Worm (Caenorhabditis elegans) whole organism, L1 larva: ENCODE data around the gene acbp-4.

ENCODE experiments used
- C04F5.9 ChIP-seq: sonication (generic microtip); optimal IDR thresholded peaks from 2 replicates; lab custom pipeline; 2016; ENCODE audit warnings: missing genetic modification characterization, missing compliant biosample characterization
- C16A3.4 ChIP-seq: fragments of 150-350 bp; optimal IDR thresholded peaks from 2 replicates; lab custom pipeline; 2014; ENCODE audit warnings: missing biosample characterization, missing genetic modification characterization
- Y116A8C.19 ChIP-seq: sonication (generic microtip); optimal IDR thresholded peaks from 2 replicates; lab custom pipeline; 2016; ENCODE audit warnings: missing compliant biosample characterization, missing genetic modification characterization, borderline replicate concordance
- aha-1 ChIP-seq: fragments of 150-350 bp; optimal IDR thresholded peaks from 2 replicates; lab custom pipeline; 2014; ENCODE audit warnings: missing biosample characterization, missing genetic modification characterization
- ceh-82 ChIP-seq, 3 experiments: fragments of 150-350 bp in 1 of 3; sonication (generic microtip) in 2 of 3; optimal IDR thresholded peaks; 2 replicates each; lab custom pipeline; 2014 to 2017; ENCODE audit warnings: missing biosample characterization in 3 of 3, missing genetic modification characterization in 3 of 3
- ceh-90 ChIP-seq: sonication (generic microtip); optimal IDR thresholded peaks from 2 replicates; lab custom pipeline; 2016; ENCODE audit warnings: missing genetic modification characterization, missing compliant biosample characterization
- dpl-1 ChIP-seq, 3 experiments: fragments of 150-350 bp in 2 of 3; sonication (generic microtip) in 1 of 3; optimal IDR thresholded peaks; 2 replicates each; lab custom pipeline; 2014 to 2017; ENCODE audit warnings: missing biosample characterization in 3 of 3, missing genetic modification characterization in 3 of 3, missing genetic modification reagents in 3 of 3
- dsc-1 ChIP-seq: sonication (generic microtip); optimal IDR thresholded peaks from 2 replicates; lab custom pipeline; 2016; ENCODE audit warnings: mild to moderate bottlenecking, missing genetic modification characterization, missing compliant biosample characterization
- efl-1 ChIP-seq, 4 experiments: fragments of 150-350 bp; optimal IDR thresholded peaks in 3 of 4; peaks in 1 of 4; 1 replicate in 1 of 4; 2 replicates in 3 of 4; lab custom pipeline; 2014; ENCODE audit warnings: missing biosample characterization in 2 of 4, missing genetic modification characterization in 2 of 4, missing genetic modification reagents in 2 of 4
- efl-3 ChIP-seq: fragments of 200-800 bp; sonication (Bioruptor generic); optimal IDR thresholded peaks from 2 replicates; lab custom pipeline; 2018; ENCODE audit warnings: mild to moderate bottlenecking, missing genetic modification characterization, missing compliant biosample characterization
- egl-27 ChIP-seq, 2 experiments: fragments of 150-350 bp in 1 of 2; sonication (generic microtip); optimal IDR thresholded peaks; 3 replicates each; lab custom pipeline; 2017 to 2018; ENCODE audit warnings: missing biosample characterization in 2 of 2, missing genetic modification characterization in 2 of 2, missing genetic modification reagents in 2 of 2
- elt-2 ChIP-seq: sonication (generic microtip); optimal IDR thresholded peaks from 2 replicates; lab custom pipeline; 2016; ENCODE audit warnings: missing genetic modification characterization, mild to moderate bottlenecking, inconsistent platforms, missing compliant biosample characterization, missing genetic modification reagents
- elt-3 ChIP-seq, 6 experiments: fragments of 150-350 bp in 1 of 6; sonication (generic microtip); optimal IDR thresholded peaks; 2 replicates each; lab custom pipeline; 2017 to 2018; ENCODE audit warnings: missing biosample characterization in 6 of 6, missing genetic modification characterization in 6 of 6, inconsistent platforms in 1 of 6
- ets-5 ChIP-seq: fragments of 200-800 bp; sonication (Bioruptor generic); IDR thresholded peaks from 2 replicates; pipeline ENCODE4 v1.3.6; 2022; ENCODE audit warnings: missing genetic modification characterization, missing compliant biosample characterization
- fkh-10 ChIP-seq: sonication (generic microtip); optimal IDR thresholded peaks from 2 replicates; lab custom pipeline; 2017; ENCODE audit warnings: missing biosample characterization, missing genetic modification reagents, missing genetic modification characterization
- fkh-4 ChIP-seq: sonication (generic microtip); optimal IDR thresholded peaks from 2 replicates; lab custom pipeline; 2016; ENCODE audit warnings: missing compliant biosample characterization, missing genetic modification characterization, borderline replicate concordance
- fos-1 ChIP-seq: fragments of 150-350 bp; optimal IDR thresholded peaks from 2 replicates; lab custom pipeline; 2014; ENCODE audit warnings: missing biosample characterization, missing genetic modification characterization
- grh-1 ChIP-seq: fragments of 200-800 bp; sonication (Bioruptor generic); IDR thresholded peaks from 2 replicates; pipeline ENCODE4 v1.3.6; 2022; ENCODE audit warnings: missing genetic modification reagents, missing genetic modification characterization, missing compliant biosample characterization
- hlh-17 ChIP-seq: fragments of 200-800 bp; sonication (Bioruptor generic); optimal IDR thresholded peaks from 2 replicates; lab custom pipeline; 2018; ENCODE audit warnings: missing genetic modification characterization, mild to moderate bottlenecking, missing compliant biosample characterization, moderate library complexity, borderline replicate concordance
- hlh-4 ChIP-seq: sonication (generic microtip); optimal IDR thresholded peaks from 2 replicates; lab custom pipeline; 2016; ENCODE audit warnings: mild to moderate bottlenecking, missing genetic modification characterization, missing compliant biosample characterization
- jun-1 ChIP-seq: fragments of 150-350 bp; optimal IDR thresholded peaks from 2 replicates; lab custom pipeline; 2014; ENCODE audit warnings: missing biosample characterization, missing genetic modification reagents, missing genetic modification characterization
- lin-15B ChIP-seq: fragments of 150-350 bp; sonication (generic microtip); optimal IDR thresholded peaks from 3 replicates; lab custom pipeline; 2014; ENCODE audit warnings: missing biosample characterization, missing genetic modification characterization
- lin-35 ChIP-seq, 2 experiments: fragments of 150-350 bp; optimal IDR thresholded peaks; 2 replicates each; lab custom pipeline; 2014; ENCODE audit warnings: missing biosample characterization in 2 of 2, missing genetic modification characterization in 2 of 2, missing genetic modification reagents in 2 of 2
- lin-39 ChIP-seq: fragments of 150-350 bp; optimal IDR thresholded peaks from 2 replicates; lab custom pipeline; 2014; ENCODE audit warnings: missing biosample characterization, missing genetic modification reagents, missing genetic modification characterization
- lsy-2 ChIP-seq, 2 experiments: fragments of 150-350 bp; optimal IDR thresholded peaks; 2 replicates each; lab custom pipeline; 2014; ENCODE audit warnings: missing biosample characterization in 2 of 2, missing genetic modification characterization in 2 of 2
- mep-1 ChIP-seq: fragments of 150-350 bp; optimal IDR thresholded peaks from 2 replicates; lab custom pipeline; 2014; ENCODE audit warnings: missing biosample characterization, missing genetic modification characterization
- nhr-12 ChIP-seq: sonication (generic microtip); optimal IDR thresholded peaks from 2 replicates; lab custom pipeline; 2017; ENCODE audit warnings: missing biosample characterization, missing genetic modification characterization
- nhr-19 ChIP-seq: fragments of 200-800 bp; sonication (Bioruptor generic); conservative IDR thresholded peaks from 2 replicates; pipeline ENCODE4 v1.3.6; 2022; ENCODE audit warnings: missing genetic modification characterization, missing compliant biosample characterization
- nhr-20 ChIP-seq: sonication (generic microtip); optimal IDR thresholded peaks from 2 replicates; lab custom pipeline; 2016; ENCODE audit warnings: mild to moderate bottlenecking, missing genetic modification characterization, missing compliant biosample characterization
- nhr-28 ChIP-seq: fragments of 150-350 bp; optimal IDR thresholded peaks from 2 replicates; lab custom pipeline; 2014; ENCODE audit warnings: missing biosample characterization, missing genetic modification characterization
- nhr-47 ChIP-seq: sonication (generic microtip); optimal IDR thresholded peaks from 2 replicates; lab custom pipeline; 2016; ENCODE audit warnings: mild to moderate bottlenecking, missing genetic modification characterization, moderate library complexity, missing compliant biosample characterization
- nhr-77 ChIP-seq: fragments of 150-350 bp; optimal IDR thresholded peaks from 2 replicates; lab custom pipeline; 2014; ENCODE audit warnings: missing biosample characterization, missing genetic modification characterization
- nhr-85 ChIP-seq: sonication (generic microtip); peaks from one replicate; lab custom pipeline; 2016; ENCODE audit warnings: missing genetic modification characterization, inconsistent platforms, missing compliant biosample characterization
- nhr-90 ChIP-seq: sonication (generic microtip); optimal IDR thresholded peaks from 2 replicates; lab custom pipeline; 2016; ENCODE audit warnings: mild to moderate bottlenecking, missing genetic modification characterization, missing compliant biosample characterization; ENCODE audit not compliant: poor library complexity
- pag-3 ChIP-seq: sonication (generic microtip); optimal IDR thresholded peaks from 2 replicates; lab custom pipeline; 2017; ENCODE audit warnings: missing genetic modification characterization, mild to moderate bottlenecking, missing compliant biosample characterization, antibody characterized with exemption, borderline replicate concordance; ENCODE audit not compliant: insufficient read depth
- pax-3 ChIP-seq: fragments of 200-800 bp; sonication (Bioruptor generic); optimal IDR thresholded peaks from 2 replicates; lab custom pipeline; 2018; ENCODE audit warnings: mild to moderate bottlenecking, missing genetic modification characterization, moderate library complexity, missing compliant biosample characterization
- pqm-1 ChIP-seq: sonication (generic microtip); optimal IDR thresholded peaks from 3 replicates; lab custom pipeline; 2017; ENCODE audit warnings: missing biosample characterization, missing genetic modification characterization
- rnt-1 ChIP-seq: sonication (generic microtip); optimal IDR thresholded peaks from 2 replicates; lab custom pipeline; 2016; ENCODE audit warnings: mild to moderate bottlenecking, missing genetic modification characterization, moderate library complexity, missing compliant biosample characterization
- skn-1 ChIP-seq: fragments of 150-350 bp; optimal IDR thresholded peaks from 2 replicates; lab custom pipeline; 2014; ENCODE audit warnings: missing biosample characterization, missing genetic modification characterization
- snu-23 ChIP-seq: sonication (generic microtip); optimal IDR thresholded peaks from 2 replicates; lab custom pipeline; 2016; ENCODE audit warnings: missing genetic modification characterization, missing compliant biosample characterization
- sup-37 ChIP-seq: fragments of 200-800 bp; sonication (Bioruptor generic); optimal IDR thresholded peaks from 2 replicates; lab custom pipeline; 2018; ENCODE audit warnings: mild to moderate bottlenecking, missing genetic modification characterization, missing compliant biosample characterization
- swsn-7 ChIP-seq: sonication (generic microtip); optimal IDR thresholded peaks from 2 replicates; lab custom pipeline; 2016; ENCODE audit warnings: missing genetic modification characterization, missing compliant biosample characterization
- tbx-2 ChIP-seq: sonication (generic microtip); optimal IDR thresholded peaks from 2 replicates; lab custom pipeline; 2016; ENCODE audit warnings: missing genetic modification characterization, missing compliant biosample characterization
- tlp-1 ChIP-seq: fragments of 150-350 bp; optimal IDR thresholded peaks from 2 replicates; lab custom pipeline; 2014; ENCODE audit warnings: missing biosample characterization, missing genetic modification characterization
- unc-130 ChIP-seq: fragments of 150-350 bp; optimal IDR thresholded peaks from 2 replicates; lab custom pipeline; 2017; ENCODE audit warnings: missing biosample characterization, missing genetic modification characterization, inconsistent platforms
- unc-62 ChIP-seq: fragments of 150-350 bp; optimal IDR thresholded peaks from 2 replicates; lab custom pipeline; 2014; ENCODE audit warnings: missing biosample characterization, missing genetic modification reagents, missing genetic modification characterization
- unc-98 ChIP-seq: fragments of 200-800 bp; sonication (Bioruptor generic); IDR thresholded peaks from 2 replicates; pipeline ENCODE4 v1.3.6; 2022; ENCODE audit warnings: missing genetic modification characterization, missing compliant biosample characterization
- vab-15 ChIP-seq: sonication (generic microtip); optimal IDR thresholded peaks from 2 replicates; lab custom pipeline; 2017; ENCODE audit warnings: missing genotype, mild to moderate bottlenecking, missing genetic modification characterization, missing compliant biosample characterization
- xbp-1 ChIP-seq: sonication (generic microtip); optimal IDR thresholded peaks from 2 replicates; lab custom pipeline; 2016; ENCODE audit warnings: missing genetic modification characterization, missing compliant biosample characterization
- zip-4 ChIP-seq: fragments of 200-800 bp; sonication (Bioruptor generic); optimal IDR thresholded peaks from 2 replicates; lab custom pipeline; 2018; ENCODE audit warnings: mild to moderate bottlenecking, missing genetic modification characterization, moderate library complexity, missing compliant biosample characterization
- ztf-4 ChIP-seq: fragments of 150-350 bp; optimal IDR thresholded peaks from 2 replicates; lab custom pipeline; 2014; ENCODE audit warnings: missing biosample characterization, missing genetic modification characterization

acbp-4 gene

DNA sequence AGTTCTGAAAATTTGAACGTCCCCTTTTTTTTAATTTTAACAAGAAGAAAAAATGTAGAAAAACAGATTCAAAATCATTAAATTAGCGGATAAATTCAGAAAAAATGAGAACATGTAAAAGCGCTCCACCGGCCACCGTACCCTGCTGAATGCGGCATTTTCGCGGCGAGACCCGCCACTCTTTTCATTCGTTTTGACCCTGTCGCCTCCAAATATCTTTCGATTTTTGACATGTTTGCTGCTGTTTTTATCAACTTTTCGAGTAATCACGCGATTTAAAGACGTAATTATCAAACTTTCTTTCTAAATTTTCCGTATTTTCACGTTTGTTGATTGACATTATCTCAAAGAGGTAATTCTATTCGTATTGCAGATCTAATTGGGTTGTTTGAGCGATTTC lies 27.3 kb upstream of the acbp-4 start, which contains the start of gene gsp-2 (continued):
- TF ChIP-seq Y116A8C.19 (tag; lab: Kevin White, UChicago) = no peak
- peak; percentile 56 for TF ChIP-seq rnt-1 (tag; lab: Kevin White, UChicago)
- peak; percentile 53 for TF ChIP-seq dsc-1 (tag; lab: Kevin White, UChicago)
- peak; percentile 94 to 98 for TF ChIP-seq lsy-2 (tag; optimal IDR thresholded peaks at IDR 0.05; lab: Kevin White, UChicago)
- peak; percentile 65 for TF ChIP-seq mep-1 (tag; lab: Kevin White, UChicago)
- peak; percentile 81 for TF ChIP-seq snu-23 (GFP tag; lab: Kevin White, UChicago)
- peak; percentile 60 for TF ChIP-seq tbx-2
- no peak for TF ChIP-seq fkh-10 (GFP tag; lab: Kevin White, UChicago)
- peak; percentile 26 for TF ChIP-seq fos-1 (tag; lab: Kevin White, UChicago)
- TF ChIP-seq zip-4 (GFP tag; lab: Kevin White, UChicago) = no peak
- TF ChIP-seq efl-3 (GFP tag; lab: Kevin White, UChicago) = no peak
- no peak for TF ChIP-seq lin-39
- TF ChIP-seq ceh-82 (tag; optimal IDR thresholded peaks at IDR 0.05; lab: Kevin White, UChicago) = peak; percentile 52 to 67 (median 60)
- TF ChIP-seq elt-2 (tag; lab: Kevin White, UChicago) = no peak
- TF ChIP-seq dpl-1 (GFP tag; optimal IDR thresholded peaks at IDR 0.05; lab: Kevin White, UChicago) = peak; percentile 66 to 74 (median 70)
- TF ChIP-seq xbp-1 (tag; lab: Kevin White, UChicago) = peak; percentile 63
- TF ChIP-seq lin-35 (GFP tag; optimal IDR thresholded peaks at IDR 0.05; lab: Kevin White, UChicago) = peak; percentile 83
- TF ChIP-seq nhr-77 = peak; percentile 57
- peak; percentile 81 for TF ChIP-seq nhr-19 (GFP tag; lab: Robert Waterston, UW)
- TF ChIP-seq nhr-12 = no peak
- TF ChIP-seq nhr-90 (tag; lab: Kevin White, UChicago) = peak; percentile 51
- no peak for TF ChIP-seq pqm-1 (tag; lab: Kevin White, UChicago)
- peak; percentile 81 for TF ChIP-seq unc-130 (tag; lab: Kevin White, UChicago)
- peak in 3 of 6 experiments; percentile 29 to 89 (median 51) for TF ChIP-seq elt-3 (tag; optimal IDR thresholded peaks at IDR 0.05; lab: Kevin White, UChicago)
- TF ChIP-seq C04F5.9 = no peak
- no peak for TF ChIP-seq ets-5 (GFP tag; lab: Robert Waterston, UW)
- no peak for TF ChIP-seq fkh-4
- TF ChIP-seq unc-98 (GFP tag; lab: Robert Waterston, UW) = no peak
- TF ChIP-seq sup-37 = no peak
- no peak for TF ChIP-seq pag-3 (tag; lab: Kevin White, UChicago)
- no peak for TF ChIP-seq ceh-90 (tag; lab: Kevin White, UChicago)
- TF ChIP-seq nhr-20 = peak; percentile 74
- TF ChIP-seq hlh-17 (GFP tag; lab: Kevin White, UChicago) = no peak
- TF ChIP-seq aha-1 = no peak
- no peak for TF ChIP-seq unc-62
- TF ChIP-seq tlp-1 (tag; lab: Kevin White, UChicago) = no peak
- TF ChIP-seq C16A3.4 (tag; lab: Kevin White, UChicago) = peak; percentile 74
- TF ChIP-seq lin-15B (tag; lab: Kevin White, UChicago) = peak; percentile 92
- TF ChIP-seq nhr-28 = no peak
- peak; percentile 58 for TF ChIP-seq swsn-7 (tag; lab: Kevin White, UChicago)
- peak; percentile 77 to 78 for TF ChIP-seq efl-1 (optimal IDR thresholded peaks at IDR 0.05; lab: Kevin White, UChicago)
- TF ChIP-seq efl-1 (GFP tag; optimal IDR thresholded peaks at IDR 0.05 in 1 of 2; lab: Kevin White, UChicago) = peak; percentile 66 to 96

DNA sequence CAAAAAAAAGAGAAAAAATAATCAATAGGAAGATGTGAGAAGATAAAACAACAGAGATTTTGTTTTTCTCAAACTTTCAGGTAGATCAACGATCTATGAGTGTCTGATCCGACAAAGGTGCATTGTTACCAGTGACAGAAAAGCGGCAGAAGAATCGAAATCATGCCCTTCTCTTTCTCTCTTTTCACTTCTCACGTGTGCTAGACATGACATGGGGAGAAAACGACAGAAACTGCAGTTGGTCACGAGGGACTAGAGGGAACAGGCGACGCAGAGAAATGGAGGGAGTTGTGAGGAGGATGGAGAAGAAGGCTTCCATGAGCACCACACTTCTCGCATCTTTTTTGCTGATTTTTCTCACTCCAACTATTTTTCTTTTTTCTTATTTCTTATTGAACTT lies 26.3 kb upstream of the acbp-4 start, which contains the start of gene F56C9.10:
Gene F56C9.10, minus strand, starts transcription at position 97 of the 400 bp plus-strand sequence.
- peak; percentile 93 for TF ChIP-seq rnt-1 (tag; lab: Kevin White, UChicago)
- TF ChIP-seq fos-1 (tag; lab: Kevin White, UChicago) = peak; percentile 80
- no peak for TF ChIP-seq vab-15
- TF ChIP-seq nhr-85 = peak; percentile 92
- peak; percentile 87 for TF ChIP-seq ztf-4 (tag; lab: Kevin White, UChicago)
- peak; percentile 86 for TF ChIP-seq skn-1 (tag; lab: Kevin White, UChicago)
- peak; percentile 52 for TF ChIP-seq dsc-1 (tag; lab: Kevin White, UChicago)
- TF ChIP-seq grh-1 = no peak
- TF ChIP-seq mep-1 (tag; lab: Kevin White, UChicago) = peak; percentile 87
- TF ChIP-seq nhr-77 = peak; percentile 40
- peak; percentile 86 for TF ChIP-seq nhr-47 (tag; lab: Kevin White, UChicago)
- TF ChIP-seq snu-23 (GFP tag; lab: Kevin White, UChicago) = peak; percentile 96
- peak; percentile 32 to 79 for TF ChIP-seq egl-27 (tag; optimal IDR thresholded peaks at IDR 0.05; lab: Kevin White, UChicago)
- no peak for TF ChIP-seq hlh-17 (GFP tag; lab: Kevin White, UChicago)
- TF ChIP-seq jun-1 = peak; percentile 49
- TF ChIP-seq lin-35 (GFP tag; optimal IDR thresholded peaks at IDR 0.05; lab: Kevin White, UChicago) = peak; percentile 81 to 88
- TF ChIP-seq hlh-4 (tag; lab: Kevin White, UChicago) = no peak
- no peak for TF ChIP-seq nhr-12
- no peak for TF ChIP-seq nhr-28
- TF ChIP-seq pax-3 (tag; lab: Kevin White, UChicago) = no peak
